Worm (Caenorhabditis elegans) whole organism, late embryonic: ENCODE data around the gene daf-2.

Experiments
- C38D4.7 ChIP-seq: fragments of 200-800 bp; sonication (Bioruptor generic); optimal IDR thresholded peaks from 2 replicates; lab custom pipeline; 2018; ENCODE audit warnings: mild to moderate bottlenecking, missing genetic modification characterization, moderate library complexity, missing compliant biosample characterization
- K02D7.2 ChIP-seq: sonication (generic microtip); optimal IDR thresholded peaks from 2 replicates; lab custom pipeline; 2017; ENCODE audit warnings: mild to moderate bottlenecking, missing genetic modification characterization, missing compliant biosample characterization
- T23F11.4 ChIP-seq: fragments of 200-800 bp; sonication (Bioruptor generic); optimal IDR thresholded peaks from 2 replicates; lab custom pipeline; 2018; ENCODE audit warnings: mild to moderate bottlenecking, missing genetic modification characterization, missing compliant biosample characterization
- ahr-1 ChIP-seq: sonication (generic microtip); optimal IDR thresholded peaks from 2 replicates; lab custom pipeline; 2016; ENCODE audit warnings: missing genetic modification characterization, missing compliant biosample characterization
- ceh-19 ChIP-seq: fragments of 200-800 bp; sonication (Bioruptor generic); optimal IDR thresholded peaks from 2 replicates; lab custom pipeline; 2018; ENCODE audit warnings: mild to moderate bottlenecking, missing genetic modification characterization, missing compliant biosample characterization
- ceh-30 ChIP-seq: fragments of 150-350 bp; optimal IDR thresholded peaks from 2 replicates; lab custom pipeline; 2014; ENCODE audit warnings: missing biosample characterization, missing genetic modification characterization
- ceh-31 ChIP-seq: sonication (generic microtip); optimal IDR thresholded peaks from 2 replicates; lab custom pipeline; 2016; ENCODE audit warnings: missing genetic modification characterization, missing compliant biosample characterization
- ceh-6 ChIP-seq: fragments of 200-800 bp; sonication (Bioruptor generic); optimal IDR thresholded peaks from 2 replicates; lab custom pipeline; 2018; ENCODE audit warnings: mild to moderate bottlenecking, missing genetic modification characterization, missing compliant biosample characterization
- dmd-4 ChIP-seq: sonication (generic microtip); optimal IDR thresholded peaks from 2 replicates; lab custom pipeline; 2016; ENCODE audit warnings: borderline replicate concordance, missing genetic modification characterization, missing compliant biosample characterization
- dve-1 ChIP-seq: sonication (generic microtip); optimal IDR thresholded peaks from 2 replicates; lab custom pipeline; 2017; ENCODE audit warnings: antibody characterized with exemption, mild to moderate bottlenecking, missing genetic modification characterization, missing compliant biosample characterization
- elt-2 ChIP-seq: sonication (generic microtip); optimal IDR thresholded peaks from 2 replicates; lab custom pipeline; 2016; ENCODE audit warnings: missing genetic modification reagents, missing genetic modification characterization, missing compliant biosample characterization
- elt-4 ChIP-seq: sonication (generic microtip); optimal IDR thresholded peaks from 2 replicates; lab custom pipeline; 2016; ENCODE audit warnings: missing genetic modification characterization, missing compliant biosample characterization
- ets-4 ChIP-seq: sonication (generic microtip); optimal IDR thresholded peaks from 2 replicates; lab custom pipeline; 2016; ENCODE audit warnings: missing genetic modification characterization, missing compliant biosample characterization
- fax-1 ChIP-seq: sonication (generic microtip); optimal IDR thresholded peaks from 2 replicates; lab custom pipeline; 2016; ENCODE audit warnings: missing genotype, missing genetic modification characterization, missing compliant biosample characterization
- fkh-6 ChIP-seq: sonication (generic microtip); optimal IDR thresholded peaks from 2 replicates; lab custom pipeline; 2016; ENCODE audit warnings: missing genetic modification characterization, missing compliant biosample characterization
- gmeb-2 ChIP-seq: sonication (generic microtip); optimal IDR thresholded peaks from 2 replicates; lab custom pipeline; 2016; ENCODE audit warnings: missing genetic modification characterization, inconsistent platforms, missing compliant biosample characterization
- hlh-30 ChIP-seq: sonication (generic microtip); optimal IDR thresholded peaks from 2 replicates; lab custom pipeline; 2017; ENCODE audit warnings: antibody characterized with exemption, missing genetic modification characterization, missing compliant biosample characterization; ENCODE audit not compliant: insufficient read depth
- hlh-6 ChIP-seq: sonication (generic microtip); optimal IDR thresholded peaks from 2 replicates; lab custom pipeline; 2016; ENCODE audit warnings: missing genotype, missing genetic modification characterization, missing compliant biosample characterization
- lim-6 ChIP-seq: sonication (generic microtip); optimal IDR thresholded peaks from 2 replicates; lab custom pipeline; 2016; ENCODE audit warnings: missing genetic modification characterization, missing compliant biosample characterization
- lin-11 ChIP-seq: fragments of 200-800 bp; sonication (Bioruptor generic); optimal IDR thresholded peaks from 2 replicates; lab custom pipeline; 2018; ENCODE audit warnings: mild to moderate bottlenecking, missing genetic modification characterization, missing compliant biosample characterization
- madf-2 ChIP-seq: sonication (generic microtip); optimal IDR thresholded peaks from 2 replicates; lab custom pipeline; 2017; ENCODE audit warnings: missing genetic modification characterization, missing compliant biosample characterization
- nhr-11 ChIP-seq: fragments of 150-350 bp; optimal IDR thresholded peaks from 2 replicates; lab custom pipeline; 2014; ENCODE audit warnings: missing biosample characterization, missing genetic modification characterization
- odd-2 ChIP-seq: sonication (generic microtip); optimal IDR thresholded peaks from 2 replicates; lab custom pipeline; 2017; ENCODE audit warnings: antibody characterized with exemption, mild to moderate bottlenecking, missing genetic modification characterization, missing compliant biosample characterization
- pat-9 ChIP-seq: fragments of 200-800 bp; sonication (Bioruptor generic); optimal IDR thresholded peaks from 2 replicates; lab custom pipeline; 2018; ENCODE audit warnings: mild to moderate bottlenecking, missing genetic modification characterization, moderate library complexity, missing compliant biosample characterization
- pros-1 ChIP-seq: fragments of 150-350 bp; optimal IDR thresholded peaks from 2 replicates; lab custom pipeline; 2014; ENCODE audit warnings: missing biosample characterization, missing genetic modification reagents, missing genetic modification characterization
- sdc-2 ChIP-seq: sonication (generic microtip); optimal IDR thresholded peaks from 2 replicates; lab custom pipeline; 2016; ENCODE audit warnings: missing genotype, missing genetic modification characterization, missing compliant biosample characterization
- sox-4 ChIP-seq: sonication (generic microtip); optimal IDR thresholded peaks from 2 replicates; lab custom pipeline; 2017; ENCODE audit warnings: mild to moderate bottlenecking, missing genetic modification characterization, inconsistent platforms, missing compliant biosample characterization
- syd-9 ChIP-seq: sonication (generic microtip); optimal IDR thresholded peaks from 2 replicates; lab custom pipeline; 2016; ENCODE audit warnings: mild to moderate bottlenecking, missing genetic modification characterization, moderate library complexity, missing compliant biosample characterization
- ttx-3 ChIP-seq: sonication (generic microtip); optimal IDR thresholded peaks from 2 replicates; lab custom pipeline; 2016; ENCODE audit warnings: missing genetic modification reagents, missing genetic modification characterization, missing compliant biosample characterization
- unc-3 ChIP-seq, 2 experiments: fragments of 200-800 bp in 1 of 2; sonication (Bioruptor generic) in 1 of 2; sonication (generic microtip) in 1 of 2; conservative IDR thresholded peaks in 1 of 2; optimal IDR thresholded peaks in 1 of 2; 2 replicates each; pipeline versions ENCODE4 v1.3.6 to Lab custom; 2016 to 2022; ENCODE audit warnings: missing compliant biosample characterization in 2 of 2, missing genetic modification characterization in 2 of 2, missing genetic modification reagents in 1 of 2
- unc-86 ChIP-seq: sonication (generic microtip); optimal IDR thresholded peaks from 2 replicates; lab custom pipeline; 2016; ENCODE audit warnings: missing genetic modification characterization, missing compliant biosample characterization

daf-2 gene

DNA sequence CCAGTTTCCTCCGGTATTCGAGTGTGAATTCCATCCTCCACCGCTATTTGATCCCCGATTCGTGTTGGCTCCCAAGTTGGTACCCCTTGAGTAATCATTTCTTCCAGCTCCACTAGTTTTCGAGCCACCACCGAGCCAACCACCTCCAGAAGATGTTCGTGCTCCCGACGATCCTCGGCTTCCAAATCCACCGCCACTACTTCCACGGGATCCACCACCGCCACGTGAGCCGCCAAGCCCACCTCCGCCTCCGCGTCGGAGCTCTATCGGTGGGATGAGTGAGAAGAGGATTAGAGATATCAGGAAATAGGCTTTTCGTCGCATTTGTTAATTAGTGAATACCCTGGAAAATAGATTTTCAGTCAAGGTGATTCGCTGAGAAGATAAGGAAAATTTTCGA is 23.4 kb upstream of the daf-2 start, which contains the start of gene H06I04.6:
TSS of gene H06I04.6 (minus strand) at position 345 of the 400 bp plus-strand sequence.
- TF ChIP-seq elt-4 (no peak), elt-2 (tag; lab: Kevin White, UChicago) (no peak), K02D7.2 (tag; lab: Kevin White, UChicago) (no peak)

DNA sequence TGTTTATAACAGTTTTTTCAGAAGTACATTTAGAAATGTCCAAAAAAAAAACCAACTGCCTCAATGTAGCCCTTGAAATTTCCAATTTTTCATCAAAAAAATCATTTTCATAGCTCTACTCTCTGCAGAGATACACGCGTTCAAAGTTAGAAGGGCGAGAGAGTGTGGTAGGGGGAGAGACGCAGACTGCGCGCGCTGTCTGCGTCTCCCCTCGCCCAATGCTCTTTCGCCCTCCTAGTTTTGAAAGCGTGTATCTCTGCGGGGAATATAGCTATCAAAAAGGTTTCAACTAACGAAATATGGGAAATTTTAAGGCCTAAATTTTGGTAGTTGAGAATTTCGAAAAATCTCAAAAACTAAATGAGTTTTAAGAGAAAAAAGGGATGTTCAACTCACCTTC is 22.9 kb upstream of the daf-2 start:
- TF ChIP-seq ttx-3 (tag; lab: Kevin White, UChicago), result no peak
- no peak for TF ChIP-seq ceh-19
- no peak for TF ChIP-seq C38D4.7 (GFP tag; lab: Kevin White, UChicago)
- TF ChIP-seq dmd-4, result no peak
- TF ChIP-seq pat-9, result no peak
- no peak for TF ChIP-seq syd-9 (tag; lab: Kevin White, UChicago)
- no peak for TF ChIP-seq hlh-6 (tag; lab: Kevin White, UChicago)
- no peak for TF ChIP-seq ceh-31 (tag; lab: Kevin White, UChicago)
- no peak for TF ChIP-seq fax-1 (tag; lab: Kevin White, UChicago)
- TF ChIP-seq nhr-11, result no peak
- no peak for TF ChIP-seq sdc-2
- no peak for TF ChIP-seq fkh-6 (tag; lab: Kevin White, UChicago)
- no peak for TF ChIP-seq lin-11 (tag; lab: Kevin White, UChicago)
- TF ChIP-seq T23F11.4, result no peak

DNA sequence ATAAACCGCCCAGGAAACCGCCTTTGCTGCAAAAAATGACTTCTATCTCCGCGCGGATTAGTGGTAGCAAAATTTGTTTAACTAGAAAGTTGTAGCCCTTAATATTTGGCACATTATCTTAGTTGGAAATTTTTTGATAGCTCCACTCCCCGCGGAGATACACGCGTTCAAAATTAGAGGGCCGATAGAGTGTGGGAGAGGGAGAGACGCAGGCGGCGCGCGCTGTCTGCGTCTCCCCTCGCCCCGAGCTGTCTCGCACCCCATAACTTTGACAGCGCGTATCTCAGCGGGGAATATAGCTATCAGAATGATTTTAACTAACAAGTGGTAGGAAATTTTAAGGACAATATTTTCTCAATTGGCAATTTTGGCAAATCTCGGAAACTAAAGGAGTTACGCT is 22.4 kb upstream of the daf-2 start:
- TF ChIP-seq madf-2, result no peak
- no peak for TF ChIP-seq hlh-30
- no peak for TF ChIP-seq ahr-1 (tag; lab: Kevin White, UChicago)

DNA sequence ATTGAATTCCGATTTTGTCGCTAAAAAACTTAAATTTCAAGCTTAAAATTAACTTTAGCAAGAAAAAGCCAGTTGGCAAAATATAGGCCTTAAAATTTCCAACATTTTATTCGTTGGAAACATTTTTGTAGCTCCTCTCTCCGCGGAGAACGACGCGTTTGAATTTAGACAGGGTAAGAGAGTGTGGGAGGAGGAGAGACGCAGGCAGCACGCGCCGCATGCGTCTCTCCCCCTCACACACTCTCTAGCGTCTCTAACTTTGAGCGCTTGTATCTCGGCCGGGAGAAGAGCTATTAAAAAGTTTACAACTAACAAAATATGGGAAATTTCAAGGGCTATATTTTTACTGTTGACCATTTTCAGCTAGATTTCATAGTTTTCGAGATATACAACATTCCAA is 20.6 kb upstream of the daf-2 start:
- TF ChIP-seq pros-1 (tag; lab: Kevin White, UChicago) (no peak), lin-11 (tag; lab: Kevin White, UChicago) (no peak), sox-4 (tag; lab: Kevin White, UChicago) (no peak), T23F11.4 (no peak), hlh-30 (no peak), ceh-31 (tag; lab: Kevin White, UChicago) (no peak), unc-86 (tag; lab: Kevin White, UChicago) (no peak), ceh-6 (GFP tag; lab: Kevin White, UChicago) (no peak), ets-4 (tag; lab: Kevin White, UChicago) (no peak), ceh-30 (tag; lab: Kevin White, UChicago) (no peak), odd-2 (tag; lab: Kevin White, UChicago) (no peak), sdc-2 (no peak)

DNA sequence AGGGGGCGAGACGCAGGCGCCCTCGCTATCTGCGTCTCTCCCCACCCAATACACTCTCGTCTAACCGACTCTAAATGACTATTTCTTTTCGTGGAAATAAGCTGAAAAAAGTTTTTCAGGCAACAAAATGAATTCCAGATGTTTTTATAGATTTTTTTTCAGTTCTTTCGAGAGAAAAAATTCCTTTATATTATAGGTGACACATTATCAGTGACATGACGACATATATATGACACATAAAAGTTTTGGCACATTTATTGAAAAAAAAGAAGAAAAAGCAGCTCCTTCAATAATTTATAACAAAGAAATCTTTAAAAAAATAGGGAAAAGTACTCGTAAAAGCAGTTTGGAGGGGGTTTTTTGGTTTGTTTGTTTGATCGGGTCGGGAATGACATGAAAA is 19.6 kb upstream of the daf-2 start, which contains the start of gene fipr-29:
TSS of gene fipr-29 (minus strand) at position 101 of the 400 bp plus-strand sequence.
- no peak for TF ChIP-seq lim-6 (tag; lab: Kevin White, UChicago)
- TF ChIP-seq hlh-6 (tag; lab: Kevin White, UChicago), result no peak
- no peak for TF ChIP-seq gmeb-2 (tag; lab: Kevin White, UChicago)

DNA sequence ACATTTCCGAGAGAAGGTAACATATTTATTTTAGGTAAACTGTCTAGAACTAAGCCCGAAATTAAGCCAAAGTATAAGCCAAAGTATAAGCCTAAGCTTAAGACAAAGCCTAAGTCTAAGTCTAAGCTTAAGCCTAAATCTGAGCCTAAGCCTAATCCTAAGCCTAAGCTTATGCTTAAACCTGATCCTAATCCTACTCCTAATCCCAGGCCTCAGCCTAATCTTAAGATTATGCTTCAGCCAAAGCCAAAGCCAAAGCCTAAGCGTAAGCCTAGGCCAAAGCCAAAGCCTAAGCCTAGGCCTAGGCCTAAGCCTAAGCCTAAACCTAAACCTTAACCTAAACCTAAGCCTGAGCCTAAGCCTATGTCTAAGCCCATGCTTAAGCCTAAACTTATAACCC is 15.2 kb upstream of the daf-2 start:
- TF ChIP-seq unc-3 (GFP tag; conservative IDR thresholded peaks at IDR 0.05; lab: Robert Waterston, UW), result no peak
- TF ChIP-seq unc-3 (tag; optimal IDR thresholded peaks at IDR 0.05; lab: Kevin White, UChicago), result no peak
- TF ChIP-seq sox-4 (tag; lab: Kevin White, UChicago), result no peak
- peak; percentile 99 for TF ChIP-seq dve-1
